Worm (Caenorhabditis elegans) whole organism, L1 larva: ENCODE measurements around the gene gnrr-2.

ENCODE experiments used
- F16B12.6 ChIP-seq: fragments of 150-350 bp; optimal IDR thresholded peaks from 2 replicates; lab custom pipeline; 2014; ENCODE audit warnings: missing biosample characterization, missing genetic modification characterization
- Y116A8C.19 ChIP-seq: sonication (generic microtip); optimal IDR thresholded peaks from 2 replicates; lab custom pipeline; 2016; ENCODE audit warnings: missing compliant biosample characterization, missing genetic modification characterization, borderline replicate concordance
- aly-2 ChIP-seq: fragments of 150-350 bp; optimal IDR thresholded peaks from 2 replicates; lab custom pipeline; 2014; ENCODE audit warnings: missing biosample characterization, missing genetic modification characterization
- ama-1 ChIP-seq: fragments of 150-350 bp; optimal IDR thresholded peaks from 2 replicates; lab custom pipeline; 2014
- blmp-1 ChIP-seq: fragments of 150-350 bp; optimal IDR thresholded peaks from 2 replicates; lab custom pipeline; 2014; ENCODE audit warnings: missing biosample characterization, missing genetic modification characterization
- ceh-63 ChIP-seq: fragments of 200-800 bp; sonication (Bioruptor generic); optimal IDR thresholded peaks from 2 replicates; lab custom pipeline; 2018; ENCODE audit warnings: mild to moderate bottlenecking, missing genetic modification characterization, missing compliant biosample characterization
- ceh-82 ChIP-seq, 3 experiments: fragments of 150-350 bp in 1 of 3; sonication (generic microtip) in 2 of 3; optimal IDR thresholded peaks; 2 replicates each; lab custom pipeline; 2014 to 2017; ENCODE audit warnings: missing biosample characterization in 3 of 3, missing genetic modification characterization in 3 of 3
- ceh-90 ChIP-seq: sonication (generic microtip); optimal IDR thresholded peaks from 2 replicates; lab custom pipeline; 2016; ENCODE audit warnings: missing genetic modification characterization, missing compliant biosample characterization
- ces-1 ChIP-seq: fragments of 150-350 bp; optimal IDR thresholded peaks from 2 replicates; lab custom pipeline; 2014; ENCODE audit warnings: missing biosample characterization, missing genetic modification reagents, missing genetic modification characterization
- efl-3 ChIP-seq: fragments of 200-800 bp; sonication (Bioruptor generic); optimal IDR thresholded peaks from 2 replicates; lab custom pipeline; 2018; ENCODE audit warnings: mild to moderate bottlenecking, missing genetic modification characterization, missing compliant biosample characterization
- egl-13 ChIP-seq: sonication (generic microtip); optimal IDR thresholded peaks from 2 replicates; lab custom pipeline; 2016; ENCODE audit warnings: missing genotype, missing genetic modification reagents, missing genetic modification characterization, missing compliant biosample characterization
- egl-27 ChIP-seq, 2 experiments: fragments of 150-350 bp in 1 of 2; sonication (generic microtip); optimal IDR thresholded peaks; 3 replicates each; lab custom pipeline; 2017 to 2018; ENCODE audit warnings: missing biosample characterization in 2 of 2, missing genetic modification characterization in 2 of 2, missing genetic modification reagents in 2 of 2
- elt-3 ChIP-seq, 6 experiments: fragments of 150-350 bp in 1 of 6; sonication (generic microtip); optimal IDR thresholded peaks; 2 replicates each; lab custom pipeline; 2017 to 2018; ENCODE audit warnings: missing biosample characterization in 6 of 6, missing genetic modification characterization in 6 of 6, inconsistent platforms in 1 of 6
- ets-5 ChIP-seq: fragments of 200-800 bp; sonication (Bioruptor generic); IDR thresholded peaks from 2 replicates; pipeline ENCODE4 v1.3.6; 2022; ENCODE audit warnings: missing genetic modification characterization, missing compliant biosample characterization
- fkh-8 ChIP-seq: sonication (generic microtip); optimal IDR thresholded peaks from 2 replicates; lab custom pipeline; 2016; ENCODE audit warnings: mild to moderate bottlenecking, missing genetic modification characterization, missing compliant biosample characterization
- fos-1 ChIP-seq: fragments of 150-350 bp; optimal IDR thresholded peaks from 2 replicates; lab custom pipeline; 2014; ENCODE audit warnings: missing biosample characterization, missing genetic modification characterization
- grh-1 ChIP-seq: fragments of 200-800 bp; sonication (Bioruptor generic); IDR thresholded peaks from 2 replicates; pipeline ENCODE4 v1.3.6; 2022; ENCODE audit warnings: missing genetic modification reagents, missing genetic modification characterization, missing compliant biosample characterization
- hlh-17 ChIP-seq: fragments of 200-800 bp; sonication (Bioruptor generic); optimal IDR thresholded peaks from 2 replicates; lab custom pipeline; 2018; ENCODE audit warnings: missing genetic modification characterization, mild to moderate bottlenecking, missing compliant biosample characterization, moderate library complexity, borderline replicate concordance
- irx-1 ChIP-seq: sonication (generic microtip); optimal IDR thresholded peaks from 2 replicates; lab custom pipeline; 2016; ENCODE audit warnings: missing genetic modification characterization, missing compliant biosample characterization
- isw-1 ChIP-seq: fragments of 200-800 bp; sonication (Bioruptor generic); IDR thresholded peaks from 2 replicates; pipeline ENCODE4 v1.3.6; 2022; ENCODE audit warnings: missing genetic modification characterization, missing compliant biosample characterization
- jun-1 ChIP-seq: fragments of 150-350 bp; optimal IDR thresholded peaks from 2 replicates; lab custom pipeline; 2014; ENCODE audit warnings: missing biosample characterization, missing genetic modification reagents, missing genetic modification characterization
- lin-13 ChIP-seq: fragments of 150-350 bp; optimal IDR thresholded peaks from 2 replicates; lab custom pipeline; 2014; ENCODE audit warnings: missing biosample characterization, missing genetic modification reagents, missing genetic modification characterization
- lin-35 ChIP-seq, 2 experiments: fragments of 150-350 bp; optimal IDR thresholded peaks; 2 replicates each; lab custom pipeline; 2014; ENCODE audit warnings: missing biosample characterization in 2 of 2, missing genetic modification characterization in 2 of 2, missing genetic modification reagents in 2 of 2
- lin-39 ChIP-seq: fragments of 150-350 bp; optimal IDR thresholded peaks from 2 replicates; lab custom pipeline; 2014; ENCODE audit warnings: missing biosample characterization, missing genetic modification reagents, missing genetic modification characterization
- lir-3 ChIP-seq: sonication (generic microtip); optimal IDR thresholded peaks from 2 replicates; lab custom pipeline; 2016; ENCODE audit warnings: mild to moderate bottlenecking, missing genetic modification characterization, moderate library complexity, missing compliant biosample characterization; ENCODE audit not compliant: poor library complexity
- lsy-2 ChIP-seq, 2 experiments: fragments of 150-350 bp; optimal IDR thresholded peaks; 2 replicates each; lab custom pipeline; 2014; ENCODE audit warnings: missing biosample characterization in 2 of 2, missing genetic modification characterization in 2 of 2
- mdl-1 ChIP-seq, 2 experiments: fragments of 150-350 bp; optimal IDR thresholded peaks; 2 replicates each; lab custom pipeline; 2014 to 2017; ENCODE audit warnings: missing biosample characterization in 2 of 2, missing genetic modification characterization in 2 of 2, inconsistent platforms in 1 of 2
- mef-2 ChIP-seq: fragments of 150-350 bp; optimal IDR thresholded peaks from 2 replicates; lab custom pipeline; 2014; ENCODE audit warnings: missing biosample characterization, missing genetic modification characterization
- mep-1 ChIP-seq: fragments of 150-350 bp; optimal IDR thresholded peaks from 2 replicates; lab custom pipeline; 2014; ENCODE audit warnings: missing biosample characterization, missing genetic modification characterization
- nhr-11 ChIP-seq: fragments of 150-350 bp; optimal IDR thresholded peaks from 2 replicates; lab custom pipeline; 2014; ENCODE audit warnings: missing biosample characterization, missing genetic modification characterization
- nhr-20 ChIP-seq: sonication (generic microtip); optimal IDR thresholded peaks from 2 replicates; lab custom pipeline; 2016; ENCODE audit warnings: mild to moderate bottlenecking, missing genetic modification characterization, missing compliant biosample characterization
- nhr-28 ChIP-seq: fragments of 150-350 bp; optimal IDR thresholded peaks from 2 replicates; lab custom pipeline; 2014; ENCODE audit warnings: missing biosample characterization, missing genetic modification characterization
- nhr-47 ChIP-seq: sonication (generic microtip); optimal IDR thresholded peaks from 2 replicates; lab custom pipeline; 2016; ENCODE audit warnings: mild to moderate bottlenecking, missing genetic modification characterization, moderate library complexity, missing compliant biosample characterization
- nhr-71 ChIP-seq: sonication (generic microtip); optimal IDR thresholded peaks from 2 replicates; lab custom pipeline; 2016; ENCODE audit warnings: mild to moderate bottlenecking, missing genetic modification characterization, moderate library complexity, missing compliant biosample characterization
- nhr-76 ChIP-seq: sonication (generic microtip); optimal IDR thresholded peaks from 2 replicates; lab custom pipeline; 2017; ENCODE audit warnings: missing biosample characterization, missing genetic modification characterization
- pag-3 ChIP-seq: sonication (generic microtip); optimal IDR thresholded peaks from 2 replicates; lab custom pipeline; 2017; ENCODE audit warnings: missing genetic modification characterization, mild to moderate bottlenecking, missing compliant biosample characterization, antibody characterized with exemption, borderline replicate concordance; ENCODE audit not compliant: insufficient read depth
- pax-3 ChIP-seq: fragments of 200-800 bp; sonication (Bioruptor generic); optimal IDR thresholded peaks from 2 replicates; lab custom pipeline; 2018; ENCODE audit warnings: mild to moderate bottlenecking, missing genetic modification characterization, moderate library complexity, missing compliant biosample characterization
- skn-1 ChIP-seq: fragments of 150-350 bp; optimal IDR thresholded peaks from 2 replicates; lab custom pipeline; 2014; ENCODE audit warnings: missing biosample characterization, missing genetic modification characterization
- snpc-4 ChIP-seq: fragments of 150-350 bp; optimal IDR thresholded peaks from 2 replicates; lab custom pipeline; 2014; ENCODE audit warnings: missing biosample characterization, missing genetic modification characterization
- sptf-1 ChIP-seq: fragments of 150-350 bp; optimal IDR thresholded peaks from 2 replicates; lab custom pipeline; 2014; ENCODE audit warnings: missing biosample characterization, missing genetic modification characterization
- swsn-7 ChIP-seq: sonication (generic microtip); optimal IDR thresholded peaks from 2 replicates; lab custom pipeline; 2016; ENCODE audit warnings: missing genetic modification characterization, missing compliant biosample characterization
- tbx-2 ChIP-seq: sonication (generic microtip); optimal IDR thresholded peaks from 2 replicates; lab custom pipeline; 2016; ENCODE audit warnings: missing genetic modification characterization, missing compliant biosample characterization
- tlp-1 ChIP-seq: fragments of 150-350 bp; optimal IDR thresholded peaks from 2 replicates; lab custom pipeline; 2014; ENCODE audit warnings: missing biosample characterization, missing genetic modification characterization
- unc-130 ChIP-seq: fragments of 150-350 bp; optimal IDR thresholded peaks from 2 replicates; lab custom pipeline; 2017; ENCODE audit warnings: missing biosample characterization, missing genetic modification characterization, inconsistent platforms
- unc-30 ChIP-seq: sonication (generic microtip); optimal IDR thresholded peaks from 2 replicates; lab custom pipeline; 2017; ENCODE audit warnings: missing biosample characterization, missing genetic modification characterization
- unc-86 ChIP-seq: sonication (generic microtip); optimal IDR thresholded peaks from 2 replicates; lab custom pipeline; 2016; ENCODE audit warnings: missing genetic modification characterization, missing compliant biosample characterization
- unc-98 ChIP-seq: fragments of 200-800 bp; sonication (Bioruptor generic); IDR thresholded peaks from 2 replicates; pipeline ENCODE4 v1.3.6; 2022; ENCODE audit warnings: missing genetic modification characterization, missing compliant biosample characterization
- vab-15 ChIP-seq: sonication (generic microtip); optimal IDR thresholded peaks from 2 replicates; lab custom pipeline; 2017; ENCODE audit warnings: missing genotype, mild to moderate bottlenecking, missing genetic modification characterization, missing compliant biosample characterization
- xbp-1 ChIP-seq: sonication (generic microtip); optimal IDR thresholded peaks from 2 replicates; lab custom pipeline; 2016; ENCODE audit warnings: missing genetic modification characterization, missing compliant biosample characterization
- zag-1 ChIP-seq: fragments of 150-350 bp; optimal IDR thresholded peaks from 2 replicates; lab custom pipeline; 2014; ENCODE audit warnings: missing biosample characterization, missing genetic modification characterization
- zip-4 ChIP-seq: fragments of 200-800 bp; sonication (Bioruptor generic); optimal IDR thresholded peaks from 2 replicates; lab custom pipeline; 2018; ENCODE audit warnings: mild to moderate bottlenecking, missing genetic modification characterization, moderate library complexity, missing compliant biosample characterization
- ztf-4 ChIP-seq: fragments of 150-350 bp; optimal IDR thresholded peaks from 2 replicates; lab custom pipeline; 2014; ENCODE audit warnings: missing biosample characterization, missing genetic modification characterization

gnrr-2 gene

ce11 chrV:14414964-14415564 is 6.2 kb downstream of the gnrr-2 start, which contains the start of the genes nxf-1 and C15H11.11:
nxf-1 (minus strand) TSS chrV:14415014.
C15H11.11 (plus strand) TSS chrV:14415499.
- peak; percentile 64 for TF ChIP-seq lin-13
- TF ChIP-seq zip-4 (GFP tag; lab: Kevin White, UChicago): peak; percentile 68
- TF ChIP-seq pax-3 (tag; lab: Kevin White, UChicago): peak; percentile 49
- no peak for TF ChIP-seq tlp-1
- peak; percentile 4 for TF ChIP-seq egl-13 (tag; lab: Kevin White, UChicago)
- TF ChIP-seq unc-98 (GFP tag; lab: Robert Waterston, UW): 0 out of 2 replicates have a peak, but pooled peaks have one; percentile 9
- peak; percentile 11 for TF ChIP-seq fos-1
- peak; percentile 83 for TF ChIP-seq nhr-20 (tag; lab: Kevin White, UChicago)
- peak; percentile 96 for TF ChIP-seq F16B12.6 (tag; lab: Kevin White, UChicago)
- TF ChIP-seq hlh-17: no peak
- TF ChIP-seq ceh-82 (tag; optimal IDR thresholded peaks at IDR 0.05; lab: Kevin White, UChicago): peak; percentile 50 to 64 (median 51)
- peak; percentile 22 for TF ChIP-seq nhr-11 (tag; lab: Kevin White, UChicago)
- peak; percentile 80 for TF ChIP-seq swsn-7 (tag; lab: Kevin White, UChicago)
- TF ChIP-seq elt-3 (tag; optimal IDR thresholded peaks at IDR 0.05; lab: Kevin White, UChicago): peak in 2 of 6 experiments; percentile 32 to 51
- peak; percentile 85 for TF ChIP-seq nhr-47 (tag; lab: Kevin White, UChicago)
- peak; percentile 37; the same call in 1 of the 2 replicates for TF ChIP-seq isw-1 (GFP tag; lab: Robert Waterston, UW)
- TF ChIP-seq fkh-8 (tag; lab: Kevin White, UChicago): peak; percentile 24
- peak; percentile 62 for TF ChIP-seq snpc-4 (tag; lab: Kevin White, UChicago)
- no peak for TF ChIP-seq efl-3
- no peak for TF ChIP-seq pag-3 (tag; lab: Kevin White, UChicago)
- TF ChIP-seq nhr-28 (tag; lab: Kevin White, UChicago): no peak
- TF ChIP-seq lsy-2 (tag; optimal IDR thresholded peaks at IDR 0.05; lab: Kevin White, UChicago): peak; percentile 78 to 79
- peak; percentile 63 to 79 for TF ChIP-seq lin-35 (GFP tag; optimal IDR thresholded peaks at IDR 0.05; lab: Kevin White, UChicago)
- peak; percentile 14 for TF ChIP-seq lir-3 (tag; lab: Kevin White, UChicago)
- TF ChIP-seq ets-5 (GFP tag; lab: Robert Waterston, UW): no peak
- peak; percentile 88 for TF ChIP-seq nhr-71 (tag; lab: Kevin White, UChicago)
- TF ChIP-seq blmp-1: peak; percentile 60
- TF ChIP-seq ztf-4 (tag; lab: Kevin White, UChicago): no peak
- peak; percentile 76 for TF ChIP-seq xbp-1 (tag; lab: Kevin White, UChicago)
- TF ChIP-seq Y116A8C.19 (tag; lab: Kevin White, UChicago): no peak
- TF ChIP-seq jun-1 (tag; lab: Kevin White, UChicago): peak; percentile 50
- TF ChIP-seq grh-1 (GFP tag; lab: Robert Waterston, UW): no peak
- peak; percentile 74 for TF ChIP-seq tbx-2 (tag; lab: Kevin White, UChicago)
- peak; percentile 65 for TF ChIP-seq unc-130
- no peak for TF ChIP-seq sptf-1 (tag; lab: Kevin White, UChicago)
- TF ChIP-seq skn-1: peak; percentile 11
- no peak for TF ChIP-seq ces-1 (GFP tag; lab: Kevin White, UChicago)
- peak; percentile 72 for TF ChIP-seq unc-86 (tag; lab: Kevin White, UChicago)
- no peak for TF ChIP-seq aly-2 (tag; lab: Kevin White, UChicago)
- peak; percentile 89 for TF ChIP-seq mep-1 (tag; lab: Kevin White, UChicago)
- no peak for TF ChIP-seq ama-1
- no peak for TF ChIP-seq ceh-63 (GFP tag; lab: Kevin White, UChicago)
- peak; percentile 49 for TF ChIP-seq irx-1 (tag; lab: Kevin White, UChicago)
- TF ChIP-seq unc-30 (tag; lab: Kevin White, UChicago): no peak
- no peak for TF ChIP-seq vab-15 (tag; lab: Kevin White, UChicago)
- no peak for TF ChIP-seq ceh-90 (tag; lab: Kevin White, UChicago)
- TF ChIP-seq lin-39 (tag; lab: Kevin White, UChicago): peak; percentile 57
- no peak for TF ChIP-seq egl-27 (tag; optimal IDR thresholded peaks at IDR 0.05; lab: Kevin White, UChicago)
- TF ChIP-seq zag-1 (tag; lab: Kevin White, UChicago): no peak
- no peak for TF ChIP-seq mef-2 (tag; lab: Kevin White, UChicago)
- TF ChIP-seq nhr-76 (tag; lab: Kevin White, UChicago): no peak
- peak in 1 of 2 experiments; percentile 74 for TF ChIP-seq mdl-1 (tag; optimal IDR thresholded peaks at IDR 0.05; lab: Kevin White, UChicago)
